Worm (Caenorhabditis elegans): Measurements from ENCODE around the gene T06E8.8.

Gene T06E8.8

DNA sequence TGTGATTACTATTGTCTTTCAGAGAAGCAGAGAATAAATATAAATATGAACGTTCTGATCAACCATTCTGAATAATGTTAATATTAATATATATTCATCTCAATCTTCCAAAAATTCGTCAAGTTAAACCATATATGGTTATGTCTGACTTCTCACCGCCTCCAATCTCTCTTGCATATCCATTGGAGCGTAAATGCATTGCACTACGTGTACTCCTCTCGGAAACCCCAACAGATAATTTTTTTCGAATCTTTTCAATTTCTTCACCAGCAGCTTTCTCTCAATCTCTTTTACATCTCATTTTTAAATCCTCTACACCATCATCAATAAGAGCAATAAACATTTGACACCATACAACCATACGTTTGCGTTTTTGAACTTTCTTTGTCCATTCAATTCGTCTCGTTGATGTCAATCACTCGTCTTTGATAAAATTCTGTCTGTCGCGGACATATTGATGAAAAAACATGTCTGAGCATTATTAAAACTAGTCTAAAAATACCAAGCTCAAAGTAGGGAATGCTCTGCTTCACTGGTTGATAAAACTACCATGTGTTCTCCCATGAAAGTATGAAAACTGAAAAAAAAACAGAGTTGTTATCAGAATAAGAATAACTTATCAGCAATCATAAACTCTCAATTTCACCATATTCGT is 40.1 kb upstream of the T06E8.8 start:
- no peak for TF ChIP-seq spr-3 (GFP tag; optimal IDR thresholded peaks at IDR 0.05)
- no peak for TF ChIP-seq zip-11 (GFP tag; IDR thresholded peaks at IDR 0.05)
- no peak for TF ChIP-seq nhr-6 (tag; optimal IDR thresholded peaks at IDR 0.05)
- TF ChIP-seq nhr-41 (GFP tag; IDR thresholded peaks at IDR 0.05): no peak
- TF ChIP-seq nhr-28 (tag; optimal IDR thresholded peaks at IDR 0.05): peak; percentile 71
- TF ChIP-seq hlh-11 (tag; optimal IDR thresholded peaks at IDR 0.05): peak; percentile 75
- no peak for TF ChIP-seq aha-1 (tag)
- TF ChIP-seq daf-16 (GFP tag; optimal IDR thresholded peaks at IDR 0.05): peak in 1 of 2 experiments; percentile 13
- peak; percentile 55 for TF ChIP-seq daf-16 (tag; optimal IDR thresholded peaks at IDR 0.05)
- TF ChIP-seq hlh-30 (tag; optimal IDR thresholded peaks at IDR 0.05; ENCODE audit: insufficient read depth): peak; percentile 31
- TF ChIP-seq php-3 (GFP tag; IDR thresholded peaks at IDR 0.05): no peak
- TF ChIP-seq nhr-77 (tag; optimal IDR thresholded peaks at IDR 0.05): peak; percentile 5
- peak; percentile 18 for TF ChIP-seq nhr-102 (tag; optimal IDR thresholded peaks at IDR 0.05)
- peak; percentile 55 for TF ChIP-seq mep-1 (tag; optimal IDR thresholded peaks at IDR 0.05)
- no peak for TF ChIP-seq egl-43 (GFP tag; IDR thresholded peaks at IDR 0.05)
- TF ChIP-seq tra-1 (GFP tag; IDR thresholded peaks at IDR 0.05): peak; percentile 43; the same call in 1 of the 2 replicates
- TF ChIP-seq dmd-6 (GFP tag; IDR thresholded peaks at IDR 0.05): peak; percentile 72
- TF ChIP-seq T20F7.1 (GFP tag; optimal IDR thresholded peaks at IDR 0.05): peak; percentile 56
- no peak for TF ChIP-seq vab-7 (GFP tag; IDR thresholded peaks at IDR 0.05)
- TF ChIP-seq ceh-82 (tag; optimal IDR thresholded peaks at IDR 0.05): no peak
- TF ChIP-seq dpl-1 (GFP tag; optimal IDR thresholded peaks at IDR 0.05): peak; percentile 31
- peak in 1 of 2 experiments; percentile 62 for TF ChIP-seq hif-1 (tag; optimal IDR thresholded peaks at IDR 0.05)
- TF ChIP-seq lin-1 (GFP tag; IDR thresholded peaks at IDR 0.05): no peak
- peak; percentile 64 for TF ChIP-seq pqm-1 (tag; optimal IDR thresholded peaks at IDR 0.05)
- TF ChIP-seq pha-4 (GFP tag; IDR thresholded peaks at IDR 0.05): no peak
- TF ChIP-seq pha-4 (tag; optimal IDR thresholded peaks at IDR 0.05): no peak
- peak; percentile 23 to 75 for TF ChIP-seq lsy-2 (tag; optimal IDR thresholded peaks at IDR 0.05)
- peak; percentile 86 for TF ChIP-seq dve-1 (tag; optimal IDR thresholded peaks at IDR 0.05; ENCODE audit: insufficient read depth)
- TF ChIP-seq nhr-48 (tag; optimal IDR thresholded peaks at IDR 0.05): peak; percentile 57
- peak; percentile 8 for TF ChIP-seq lin-13 (GFP tag; optimal IDR thresholded peaks at IDR 0.05)
- TF ChIP-seq D1046.2 (GFP tag; IDR thresholded peaks at IDR 0.05): no peak
- TF ChIP-seq unc-130 (GFP tag; optimal IDR thresholded peaks at IDR 0.05): peak; percentile 17
- TF ChIP-seq mdl-1 (tag; optimal IDR thresholded peaks at IDR 0.05): peak in 1 of 2 experiments; percentile 41
- no peak for TF ChIP-seq daf-19 (GFP tag; conservative IDR thresholded peaks at IDR 0.05)
- peak; percentile 94 for TF ChIP-seq lin-38 (GFP tag; IDR thresholded peaks at IDR 0.05)

DNA sequence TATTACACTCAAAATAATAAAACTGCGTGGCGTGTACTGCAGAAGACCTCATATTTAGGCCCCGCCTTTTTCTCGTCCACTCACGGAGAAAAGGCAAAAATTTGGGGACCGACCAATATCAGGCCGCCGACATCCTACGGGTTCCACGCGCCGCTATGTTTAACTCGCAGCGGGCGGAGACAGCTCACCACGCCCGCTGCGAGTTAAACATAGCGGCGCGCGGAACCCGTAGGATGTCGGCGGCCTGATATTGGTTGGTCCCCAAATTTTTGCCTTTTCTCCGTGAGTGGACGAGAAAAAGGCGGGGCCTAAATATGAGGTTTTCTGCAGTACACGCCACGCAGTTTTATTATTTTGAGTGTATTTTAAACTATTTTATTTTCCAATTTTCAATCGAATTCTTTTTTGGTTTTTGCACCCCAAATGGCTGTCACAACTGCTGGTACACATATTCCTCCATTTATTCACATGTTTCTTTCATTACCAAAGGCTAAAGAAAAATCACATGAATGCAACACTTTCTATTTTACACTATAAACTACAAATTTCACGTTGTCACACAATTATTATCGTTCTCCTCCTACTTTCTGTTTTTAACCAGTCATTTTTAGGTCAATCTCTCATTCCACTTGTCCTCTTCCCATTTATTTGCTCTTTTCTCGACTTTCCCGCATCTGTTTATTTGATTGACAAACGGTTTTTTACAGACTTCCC is 39.3 kb upstream of the T06E8.8 start, which contains the start of gene uda-1:
Gene uda-1 (plus strand): TSS at position 708 of the 714 bp plus-strand sequence.
- TF ChIP-seq hlh-30 (tag; optimal IDR thresholded peaks at IDR 0.05; ENCODE audit: insufficient read depth) (peak; percentile 62), dmd-6 (GFP tag; IDR thresholded peaks at IDR 0.05) (peak; percentile 12; the same call in 1 of the 2 replicates), nhr-28 (tag; optimal IDR thresholded peaks at IDR 0.05) (peak; percentile 96)

DNA sequence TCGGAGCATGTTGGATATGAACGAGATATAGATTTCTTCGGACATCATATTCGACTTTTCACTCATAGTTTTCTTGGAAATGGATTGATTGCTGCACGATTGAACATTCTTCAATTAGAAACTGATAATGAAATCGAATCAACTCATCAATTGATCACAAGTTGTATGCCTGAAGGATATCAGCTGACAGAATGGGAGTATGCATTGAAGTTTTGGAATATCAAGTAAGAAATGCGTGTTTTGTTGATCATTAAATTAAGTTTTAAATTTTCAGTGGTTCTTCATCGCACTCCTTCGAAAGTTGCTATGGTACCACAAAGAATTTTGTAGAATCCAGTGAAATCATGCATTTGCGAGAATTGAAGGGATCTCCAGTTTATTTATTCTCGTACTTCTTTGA is 37.2 kb upstream of the T06E8.8 start:
- TF ChIP-seq egl-27 (tag; optimal IDR thresholded peaks at IDR 0.05) (no peak), hlh-30 (tag; optimal IDR thresholded peaks at IDR 0.05; ENCODE audit: insufficient read depth) (peak; percentile 15)

All from whole organism, L4 larva.